Fruit fly (Drosophila melanogaster): ENCODE data around the gene Gart.

dm6 chr2L:7026308-7026707, 2.6 kb upstream of the Gart start:
- TF ChIP-seq Sin3A (optimal IDR thresholded peaks at IDR 0.05): no peak
- TF ChIP-seq h (optimal IDR thresholded peaks at IDR 0.05): no peak
- no peak for TF ChIP-seq ttk (optimal IDR thresholded peaks at IDR 0.05)
- no peak for TF ChIP-seq Myc (optimal IDR thresholded peaks at IDR 0.05)
